Worm (Caenorhabditis elegans): ENCODE results near the gene str-93.
A peak's percentile ranks its signal among the peaks of the same experiment; 100 is the strongest.

str-93 gene

DNA sequence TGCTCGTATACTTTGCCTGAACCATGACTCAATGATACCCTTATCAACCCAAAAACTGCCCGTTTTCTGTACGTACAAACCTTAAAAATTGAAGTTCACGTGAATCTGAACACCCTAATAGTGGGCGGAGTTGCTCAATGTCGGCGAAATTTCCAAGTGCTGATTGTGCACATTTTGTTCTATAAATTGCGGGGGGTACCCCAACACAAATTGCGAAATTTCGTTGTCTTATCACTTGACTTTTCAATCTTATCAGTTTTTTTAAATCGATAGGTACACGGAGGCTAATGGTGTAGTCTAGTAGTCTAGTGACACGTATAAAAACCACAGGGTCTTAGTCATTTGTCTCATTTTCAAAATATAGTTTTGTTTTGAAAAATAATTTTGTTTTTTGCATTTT lies 14.0 kb downstream of the str-93 start, which contains the start of gene fbxa-108 (continued):
- TF ChIP-seq zfp-3 (GFP tag; conservative IDR thresholded peaks at IDR 0.05) (no peak), nhr-28 (tag; optimal IDR thresholded peaks at IDR 0.05) (peak; percentile 94), pqm-1 (tag; optimal IDR thresholded peaks at IDR 0.05) (peak; percentile 97), madf-9 (GFP tag; conservative IDR thresholded peaks at IDR 0.05) (no peak), F37D6.2 (tag; optimal IDR thresholded peaks at IDR 0.05) (no peak), hlh-11 (tag; optimal IDR thresholded peaks at IDR 0.05) (peak; percentile 89), php-3 (GFP tag; IDR thresholded peaks at IDR 0.05) (peak; percentile 85), F49E8.2 (tag; optimal IDR thresholded peaks at IDR 0.05; ENCODE audit: borderline replicate concordance) (no peak), nhr-77 (tag; optimal IDR thresholded peaks at IDR 0.05) (peak; percentile 90), dmd-9 (GFP tag; IDR thresholded peaks at IDR 0.05) (no peak), aly-2 (tag; optimal IDR thresholded peaks at IDR 0.05) (no peak), madf-5 (GFP tag; IDR thresholded peaks at IDR 0.05) (no peak), pha-4 (GFP tag; IDR thresholded peaks at IDR 0.05) (no peak; the same call in 1 of the 2 replicates), pha-4 (tag; optimal IDR thresholded peaks at IDR 0.05) (no peak), snpc-1.2 (GFP tag; IDR thresholded peaks at IDR 0.05) (no peak), lin-39 (tag; optimal IDR thresholded peaks at IDR 0.05) (no peak), hmg-1.1 (GFP tag; IDR thresholded peaks at IDR 0.05) (no peak), cey-2 (tag; optimal IDR thresholded peaks at IDR 0.05; ENCODE audit: borderline replicate concordance, insufficient read depth) (peak; percentile 40), fos-1 (tag; optimal IDR thresholded peaks at IDR 0.05) (no peak), zip-2 (tag; optimal IDR thresholded peaks at IDR 0.05) (no peak), daf-8 (GFP tag; IDR thresholded peaks at IDR 0.05) (no peak), zfp-2 (tag; optimal IDR thresholded peaks at IDR 0.05) (no peak), arid-1 (GFP tag; conservative IDR thresholded peaks at IDR 0.05) (no peak), ceh-32 (tag; optimal IDR thresholded peaks at IDR 0.05; ENCODE audit: poor library complexity) (no peak), lin-38 (GFP tag; IDR thresholded peaks at IDR 0.05) (no peak), lir-3 (tag; optimal IDR thresholded peaks at IDR 0.05) (no peak), daf-19 (GFP tag; conservative IDR thresholded peaks at IDR 0.05) (no peak), daf-16 (GFP tag; optimal IDR thresholded peaks at IDR 0.05) (peak in 1 of 2 experiments; percentile 64), daf-16 (tag; optimal IDR thresholded peaks at IDR 0.05) (peak; percentile 96), zip-11 (GFP tag; IDR thresholded peaks at IDR 0.05) (no peak), fkh-10 (GFP tag; optimal IDR thresholded peaks at IDR 0.05) (no peak), nhr-237 (tag; optimal IDR thresholded peaks at IDR 0.05) (no peak), nhr-102 (tag; optimal IDR thresholded peaks at IDR 0.05) (peak; percentile 78), unc-130 (GFP tag; optimal IDR thresholded peaks at IDR 0.05) (no peak), ceh-28 (tag; optimal IDR thresholded peaks at IDR 0.05) (no peak), Y5F2A.4 (GFP tag; optimal IDR thresholded peaks at IDR 0.05) (no peak), ztf-7 (tag; optimal IDR thresholded peaks at IDR 0.05) (no peak), duxl-1 (tag; optimal IDR thresholded peaks at IDR 0.05; ENCODE audit: poor library complexity) (no peak), nhr-76 (tag; optimal IDR thresholded peaks at IDR 0.05) (no peak), T26A8.4 (GFP tag; IDR thresholded peaks at IDR 0.05) (no peak), dpl-1 (GFP tag; optimal IDR thresholded peaks at IDR 0.05) (no peak), mep-1 (tag; optimal IDR thresholded peaks at IDR 0.05) (peak; percentile 56), zag-1 (tag; optimal IDR thresholded peaks at IDR 0.05) (no peak), Y105C5A.15 (GFP tag; IDR thresholded peaks at IDR 0.05) (no peak), Y75B8A.6 (GFP tag; IDR thresholded peaks at IDR 0.05) (no peak), ces-1 (GFP tag; optimal IDR thresholded peaks at IDR 0.05) (no peak), spr-1 (tag; optimal IDR thresholded peaks at IDR 0.05) (no peak), unc-39 (tag; optimal IDR thresholded peaks at IDR 0.05) (no peak), gei-8 (GFP tag; optimal IDR thresholded peaks at IDR 0.05) (no peak), ZK546.5 (tag; optimal IDR thresholded peaks at IDR 0.05) (no peak), ceh-44 (GFP tag; IDR thresholded peaks at IDR 0.05) (no peak), ceh-82 (tag; optimal IDR thresholded peaks at IDR 0.05) (no peak), nhr-11 (tag; optimal IDR thresholded peaks at IDR 0.05) (no peak), rbr-2 (tag; optimal IDR thresholded peaks at IDR 0.05) (no peak)
